Fruit fly (Drosophila melanogaster) whole organism, embryonic: Measurements from ENCODE around the gene Osi17.

Experiments used
- Antp ChIP-seq: fragments of 200-800 bp; sonication (Bioruptor generic); optimal IDR thresholded peaks from 3 replicates; lab custom pipeline; 2016; ENCODE audit warnings: missing biosample characterization, missing genetic modification characterization
- Atf6 ChIP-seq: fragments of 200-800 bp; sonication (Bioruptor generic); IDR thresholded peaks from 2 replicates; pipeline ENCODE4 v1.3.6; 2022; ENCODE audit warnings: missing biosample characterization, missing genetic modification characterization
- Bgb ChIP-seq: fragments of 200-800 bp; sonication (Bioruptor generic); IDR thresholded peaks from 2 replicates; pipeline ENCODE4 v1.3.6; 2022; ENCODE audit warnings: missing biosample characterization, missing genetic modification characterization; ENCODE audit not compliant: partially characterized antibody
- BtbVII ChIP-seq: fragments of 200-800 bp; sonication (Bioruptor generic); optimal IDR thresholded peaks from 3 replicates; lab custom pipeline; 2017; ENCODE audit warnings: missing biosample characterization, mild to moderate bottlenecking, missing genetic modification characterization
- CG1024 ChIP-seq: fragments of 200-800 bp; sonication (Bioruptor generic); IDR thresholded peaks from 2 replicates; pipeline ENCODE4 v1.3.6; 2022; ENCODE audit warnings: missing biosample characterization, missing genetic modification characterization
- CG10321 ChIP-seq: fragments of 200-800 bp; sonication (Bioruptor generic); IDR thresholded peaks from 2 replicates; pipeline ENCODE4 v1.3.6; 2022; ENCODE audit warnings: missing biosample characterization, missing genetic modification characterization
- CG11456 ChIP-seq: fragments of 200-800 bp; sonication (Bioruptor generic); IDR thresholded peaks from 3 replicates; pipeline ENCODE4 v1.3.6; 2022; ENCODE audit warnings: missing biosample characterization, missing genetic modification characterization
- CG11504 ChIP-seq: fragments of 200-800 bp; sonication (Bioruptor generic); optimal IDR thresholded peaks from 3 replicates; lab custom pipeline; 2019; ENCODE audit warnings: missing biosample characterization, mild to moderate bottlenecking, missing genetic modification characterization, moderate library complexity
- CG11695 ChIP-seq: fragments of 200-800 bp; sonication (Bioruptor generic); IDR thresholded peaks from 3 replicates; pipeline ENCODE4 v1.3.6; 2022; ENCODE audit warnings: missing biosample characterization, missing genetic modification characterization
- CG15269 ChIP-seq: fragments of 200-800 bp; sonication (Bioruptor generic); optimal IDR thresholded peaks from 2 replicates; lab custom pipeline; 2018; ENCODE audit warnings: missing biosample characterization, mild to moderate bottlenecking, missing genetic modification characterization, moderate library complexity
- CG15479 ChIP-seq: fragments of 200-800 bp; sonication (Bioruptor generic); optimal IDR thresholded peaks from 3 replicates; lab custom pipeline; 2019; ENCODE audit warnings: missing biosample characterization, mild to moderate bottlenecking, missing genetic modification characterization, moderate library complexity
- CG1647 ChIP-seq: fragments of 200-800 bp; sonication (Bioruptor generic); optimal IDR thresholded peaks from 3 replicates; lab custom pipeline; 2016; ENCODE audit warnings: missing biosample characterization, missing genetic modification characterization
- CG16779 ChIP-seq: fragments of 200-800 bp; sonication (Bioruptor generic); IDR thresholded peaks from 2 replicates; pipeline ENCODE4 v1.3.6; 2022; ENCODE audit warnings: missing biosample characterization, missing genetic modification characterization
- CG17612 ChIP-seq: fragments of 200-800 bp; sonication (Bioruptor generic); IDR thresholded peaks from 2 replicates; pipeline ENCODE4 v1.3.6; 2022; ENCODE audit warnings: missing biosample characterization, missing genetic modification characterization
- CG18599 ChIP-seq: fragments of 200-800 bp; sonication (Bioruptor generic); optimal IDR thresholded peaks from 3 replicates; lab custom pipeline; 2017; ENCODE audit warnings: missing biosample characterization, missing genetic modification characterization, mild to moderate bottlenecking, moderate library complexity, missing genetic modification reagents
- CG18619 ChIP-seq: fragments of 200-800 bp; sonication (Bioruptor generic); optimal IDR thresholded peaks from 3 replicates; lab custom pipeline; 2017; ENCODE audit warnings: missing biosample characterization, mild to moderate bottlenecking, missing genetic modification characterization
- CG3995 ChIP-seq: fragments of 200-800 bp; sonication (Bioruptor generic); optimal IDR thresholded peaks from 3 replicates; lab custom pipeline; 2016; ENCODE audit warnings: missing biosample characterization, missing genetic modification characterization
- CG4707 ChIP-seq: fragments of 200-800 bp; sonication (Bioruptor generic); optimal IDR thresholded peaks from 2 replicates; lab custom pipeline; 2018; ENCODE audit warnings: missing biosample characterization, mild to moderate bottlenecking, missing genetic modification characterization, moderate library complexity
- CG7963 ChIP-seq: fragments of 200-800 bp; sonication (Bioruptor generic); IDR thresholded peaks from 3 replicates; pipeline ENCODE4 v1.3.6; 2022; ENCODE audit warnings: missing biosample characterization, missing genetic modification characterization; ENCODE audit not compliant: partially characterized antibody
- CG8924 ChIP-seq: fragments of 200-800 bp; optimal IDR thresholded peaks from 3 replicates; lab custom pipeline; 2019; ENCODE audit warnings: missing biosample characterization, mild to moderate bottlenecking, missing genetic modification characterization, moderate library complexity
- CTCF ChIP-seq: fragments of 200-800 bp; sonication (Bioruptor generic); optimal IDR thresholded peaks from 2 replicates; lab custom pipeline; 2017; ENCODE audit warnings: missing biosample characterization, mild to moderate bottlenecking, missing genetic modification characterization, moderate library complexity
- HLH54F ChIP-seq: fragments of 200-800 bp; sonication (Bioruptor generic); optimal IDR thresholded peaks from 3 replicates; lab custom pipeline; 2016; ENCODE audit warnings: missing biosample characterization, missing genetic modification characterization
- Hmr ChIP-seq: fragments of 200-800 bp; sonication (Bioruptor generic); optimal IDR thresholded peaks from 3 replicates; lab custom pipeline; 2017; ENCODE audit warnings: mild to moderate bottlenecking, missing biosample characterization, missing genetic modification reagents, missing genetic modification characterization
- Hr51 ChIP-seq, 2 experiments: fragments of 200-800 bp; sonication (Bioruptor generic); optimal IDR thresholded peaks; 2 replicates in 1 of 2; 3 replicates in 1 of 2; lab custom pipeline; 2016 to 2018; ENCODE audit warnings: missing biosample characterization in 2 of 2, missing genetic modification characterization in 2 of 2, mild to moderate bottlenecking in 1 of 2, moderate library complexity in 1 of 2
- Hsf ChIP-seq: fragments of 200-800 bp; sonication (Bioruptor generic); optimal IDR thresholded peaks from 3 replicates; lab custom pipeline; 2016; ENCODE audit warnings: missing biosample characterization, missing genetic modification characterization
- Jarid2 ChIP-seq: fragments of 200-800 bp; sonication (Bioruptor generic); optimal IDR thresholded peaks from 3 replicates; lab custom pipeline; 2017; ENCODE audit warnings: mild to moderate bottlenecking, missing biosample characterization, missing genetic modification reagents, missing genetic modification characterization
- Lim3 ChIP-seq: fragments of 200-800 bp; sonication (Bioruptor generic); IDR thresholded peaks from 2 replicates; pipeline ENCODE4 v1.3.6; 2022; ENCODE audit warnings: missing biosample characterization, missing genetic modification characterization
- MESR4 ChIP-seq: fragments of 200-800 bp; sonication (Bioruptor generic); optimal IDR thresholded peaks from 2 replicates; lab custom pipeline; 2018; ENCODE audit warnings: missing biosample characterization, mild to moderate bottlenecking, missing genetic modification characterization, moderate library complexity
- Myb ChIP-seq: fragments of 200-800 bp; sonication (Bioruptor generic); optimal IDR thresholded peaks from 2 replicates; lab custom pipeline; 2016; ENCODE audit warnings: missing biosample characterization, missing genetic modification characterization
- Oaz ChIP-seq: fragments of 200-800 bp; sonication (Bioruptor generic); IDR thresholded peaks from 2 replicates; pipeline ENCODE4 v1.3.6; 2022; ENCODE audit warnings: missing biosample characterization, missing genetic modification characterization
- Sry-β ChIP-seq: fragments of 200-800 bp; sonication (Bioruptor generic); optimal IDR thresholded peaks from 2 replicates; lab custom pipeline; 2018; ENCODE audit warnings: missing biosample characterization, mild to moderate bottlenecking, missing genetic modification characterization, moderate library complexity
- Tbp ChIP-seq: fragments of >200 bp; optimal IDR thresholded peaks from 2 replicates; lab custom pipeline; 2018; ENCODE audit warnings: missing biosample characterization, missing genetic modification characterization
- Vsx1 ChIP-seq: fragments of 200-800 bp; sonication (Bioruptor generic); optimal IDR thresholded peaks from 2 replicates; lab custom pipeline; 2017; ENCODE audit warnings: missing biosample characterization, mild to moderate bottlenecking, missing genetic modification characterization, missing genetic modification reagents
- ac ChIP-seq: fragments of 200-800 bp; sonication (Bioruptor generic); optimal IDR thresholded peaks from 3 replicates; lab custom pipeline; 2017; ENCODE audit warnings: missing biosample characterization, mild to moderate bottlenecking, missing genetic modification characterization
- bcd ChIP-seq: fragments of 200-800 bp; sonication (Bioruptor generic); optimal IDR thresholded peaks from 2 replicates; lab custom pipeline; 2017; ENCODE audit warnings: missing biosample characterization, mild to moderate bottlenecking, missing genetic modification characterization
- dan ChIP-seq: fragments of 200-800 bp; sonication (Bioruptor generic); IDR thresholded peaks from 2 replicates; pipeline ENCODE4 v1.3.6; 2022; ENCODE audit warnings: missing biosample characterization, missing genetic modification characterization
- fu2 ChIP-seq: fragments of 200-800 bp; sonication (Bioruptor generic); optimal IDR thresholded peaks from 2 replicates; lab custom pipeline; 2016; ENCODE audit warnings: missing biosample characterization, missing genetic modification characterization
- gce ChIP-seq: fragments of 200-800 bp; sonication (Bioruptor generic); IDR thresholded peaks from 3 replicates; pipeline ENCODE4 v1.3.6; 2022; ENCODE audit warnings: missing biosample characterization, missing genetic modification characterization
- gcm ChIP-seq: fragments of 200-800 bp; sonication (Bioruptor generic); optimal IDR thresholded peaks from 2 replicates; lab custom pipeline; 2019; ENCODE audit warnings: missing biosample characterization, mild to moderate bottlenecking, missing genetic modification characterization, moderate library complexity
- gsb ChIP-seq: fragments of 200-800 bp; sonication (Bioruptor generic); IDR thresholded peaks from 2 replicates; pipeline ENCODE4 v1.3.6; 2022; ENCODE audit warnings: missing biosample characterization, missing genetic modification characterization
- ken ChIP-seq: fragments of 200-800 bp; sonication (Bioruptor generic); IDR thresholded peaks from 3 replicates; pipeline ENCODE4 v1.3.6; 2022; ENCODE audit warnings: missing biosample characterization, missing genetic modification characterization
- lbe ChIP-seq: fragments of 200-800 bp; sonication (Bioruptor generic); optimal IDR thresholded peaks from 2 replicates; lab custom pipeline; 2016; ENCODE audit warnings: missing biosample characterization, mild to moderate bottlenecking, missing genetic modification characterization
- luna ChIP-seq: fragments of 200-800 bp; sonication (Bioruptor generic); optimal IDR thresholded peaks from 2 replicates; lab custom pipeline; 2016; ENCODE audit warnings: missing biosample characterization, missing genetic modification characterization
- otp ChIP-seq: fragments of 200-800 bp; sonication (Bioruptor generic); IDR thresholded peaks from 3 replicates; pipeline ENCODE4, ENCODE4 v1.3.6; 2022; ENCODE audit warnings: missing biosample characterization, missing genetic modification characterization
- p53 ChIP-seq: fragments of 200-800 bp; sonication (Bioruptor generic); optimal IDR thresholded peaks from 2 replicates; lab custom pipeline; 2016; ENCODE audit warnings: missing biosample characterization, missing genetic modification characterization
- pfk ChIP-seq: fragments of 200-800 bp; sonication (Bioruptor generic); optimal IDR thresholded peaks from 2 replicates; lab custom pipeline; 2018; ENCODE audit warnings: missing biosample characterization, mild to moderate bottlenecking, missing genetic modification characterization, moderate library complexity
- ranshi ChIP-seq: fragments of 200-800 bp; sonication (Bioruptor generic); IDR thresholded peaks from 2 replicates; pipeline ENCODE4 v1.3.6; 2022; ENCODE audit warnings: missing biosample characterization, missing genetic modification characterization
- sens ChIP-seq: fragments of 200-800 bp; sonication (Bioruptor generic); peaks from one replicate; lab custom pipeline; 2016; ENCODE audit warnings: missing biosample characterization, missing genetic modification characterization
- slp2 ChIP-seq: fragments of 200-800 bp; sonication (Bioruptor generic); optimal IDR thresholded peaks from 2 replicates; lab custom pipeline; 2016; ENCODE audit warnings: missing biosample characterization, missing genetic modification characterization
- stwl ChIP-seq: fragments of 200-800 bp; sonication (Bioruptor generic); optimal IDR thresholded peaks from 3 replicates; lab custom pipeline; 2018; ENCODE audit warnings: missing biosample characterization, mild to moderate bottlenecking, missing genetic modification characterization, moderate library complexity
- toy ChIP-seq: fragments of 200-800 bp; sonication (Bioruptor generic); IDR thresholded peaks from 2 replicates; pipeline ENCODE4 v1.3.6; 2022; ENCODE audit warnings: missing biosample characterization, missing genetic modification characterization
- ttk ChIP-seq: fragments of 200-800 bp; sonication (Bioruptor generic); IDR thresholded peaks from 2 replicates; pipeline ENCODE4 v2.1.2; 2022; ENCODE audit warnings: missing biosample characterization, missing genetic modification characterization
- unc-4 ChIP-seq: fragments of 200-800 bp; sonication (Bioruptor generic); IDR thresholded peaks from 2 replicates; pipeline ENCODE4 v1.3.6; 2022; ENCODE audit warnings: missing biosample characterization, missing genetic modification characterization; ENCODE audit not compliant: partially characterized antibody

Gene Osi17

dm6 chr3R:6350755-6351154 lies 39.2 kb downstream of the Osi17 start, which contains the start of gene Pak (continued):
- no peak for TF ChIP-seq ken (GFP tag; lab: Robert Waterston, UW)
- no peak for TF ChIP-seq CG1647 (GFP tag; lab: Kevin White, UChicago)
- TF ChIP-seq CG16779 (GFP tag; lab: Robert Waterston, UW), result no peak
- TF ChIP-seq otp (GFP tag; lab: Robert Waterston, UW), result no peak
- no peak for TF ChIP-seq ac
- no peak for TF ChIP-seq Hsf (GFP tag; lab: Kevin White, UChicago)
- no peak for TF ChIP-seq CG15479
- no peak for TF ChIP-seq Lim3
- no peak for TF ChIP-seq Jarid2 (GFP tag; lab: Kevin White, UChicago)
- TF ChIP-seq bcd (GFP tag; lab: Kevin White, UChicago), result no peak
- TF ChIP-seq HLH54F (GFP tag; lab: Kevin White, UChicago), result no peak
- TF ChIP-seq CG1024 (GFP tag; lab: Robert Waterston, UW), result no peak
- TF ChIP-seq luna, result no peak
- no peak for TF ChIP-seq CG15269 (tag; lab: Kevin White, UChicago)
- TF ChIP-seq Vsx1 (GFP tag; lab: Kevin White, UChicago), result no peak
- TF ChIP-seq CG11456, result no peak
- TF ChIP-seq Atf6 (GFP tag; lab: Robert Waterston, UW), result no peak
- no peak for TF ChIP-seq Antp (GFP tag; lab: Kevin White, UChicago)
- TF ChIP-seq CG18619 (GFP tag; lab: Kevin White, UChicago), result no peak
- TF ChIP-seq lbe (GFP tag; lab: Kevin White, UChicago), result no peak
- TF ChIP-seq gcm (GFP tag; lab: Kevin White, UChicago), result no peak
- TF ChIP-seq p53 (GFP tag; lab: Kevin White, UChicago), result no peak
- peak; percentile 80 for TF ChIP-seq sens (GFP tag; lab: Kevin White, UChicago)
- TF ChIP-seq Hmr (GFP tag; lab: Kevin White, UChicago), result no peak
- no peak for TF ChIP-seq slp2 (GFP tag; lab: Kevin White, UChicago)
- no peak for TF ChIP-seq CG4707 (GFP tag; lab: Kevin White, UChicago)
- TF ChIP-seq Tbp (GFP tag; lab: Kevin White, UChicago), result no peak
- no peak for TF ChIP-seq pfk (GFP tag; lab: Kevin White, UChicago)
- TF ChIP-seq Oaz (GFP tag; lab: Robert Waterston, UW), result no peak
- peak; percentile 96 for TF ChIP-seq Bgb (GFP tag; lab: Robert Waterston, UW)
- TF ChIP-seq gsb (GFP tag; lab: Robert Waterston, UW), result no peak
- TF ChIP-seq CG8924 (tag; lab: Kevin White, UChicago), result no peak
- TF ChIP-seq toy, result no peak
- peak; percentile 70 for TF ChIP-seq stwl (tag; lab: Kevin White, UChicago)
- TF ChIP-seq unc-4 (GFP tag; lab: Robert Waterston, UW), result peak; percentile 94
- peak; percentile 15 for TF ChIP-seq CTCF
- no peak for TF ChIP-seq fu2
- TF ChIP-seq Sry-β (GFP tag; lab: Kevin White, UChicago), result no peak
- peak; percentile 98 for TF ChIP-seq CG3995 (GFP tag; lab: Kevin White, UChicago)
- TF ChIP-seq ttk (GFP tag; lab: Robert Waterston, UW), result no peak
- TF ChIP-seq CG18599 (GFP tag; lab: Kevin White, UChicago), result no peak
- TF ChIP-seq CG7963 (GFP tag; lab: Robert Waterston, UW), result peak; percentile 89
- peak; percentile 85 for TF ChIP-seq MESR4
- no peak for TF ChIP-seq CG17612 (GFP tag; lab: Robert Waterston, UW)
- TF ChIP-seq CG11504 (tag; lab: Kevin White, UChicago), result peak; percentile 4
- no peak; the same call in 2 of the 3 replicates for TF ChIP-seq CG11695 (GFP tag; lab: Robert Waterston, UW)
- TF ChIP-seq CG10321 (GFP tag; lab: Robert Waterston, UW), result no peak
- no peak for TF ChIP-seq ranshi (GFP tag; lab: Robert Waterston, UW)
- peak; percentile 57 for TF ChIP-seq Myb (GFP tag; lab: Kevin White, UChicago)
- TF ChIP-seq BtbVII (GFP tag; lab: Kevin White, UChicago), result no peak
- TF ChIP-seq gce (GFP tag; lab: Robert Waterston, UW), result no peak
- no peak for TF ChIP-seq dan
- TF ChIP-seq Hr51 (GFP tag; optimal IDR thresholded peaks at IDR 0.05; lab: Kevin White, UChicago), result no peak
